Worm (Caenorhabditis elegans): ENCODE measurements around the gene C14A11.9.

C14A11.9 gene

DNA sequence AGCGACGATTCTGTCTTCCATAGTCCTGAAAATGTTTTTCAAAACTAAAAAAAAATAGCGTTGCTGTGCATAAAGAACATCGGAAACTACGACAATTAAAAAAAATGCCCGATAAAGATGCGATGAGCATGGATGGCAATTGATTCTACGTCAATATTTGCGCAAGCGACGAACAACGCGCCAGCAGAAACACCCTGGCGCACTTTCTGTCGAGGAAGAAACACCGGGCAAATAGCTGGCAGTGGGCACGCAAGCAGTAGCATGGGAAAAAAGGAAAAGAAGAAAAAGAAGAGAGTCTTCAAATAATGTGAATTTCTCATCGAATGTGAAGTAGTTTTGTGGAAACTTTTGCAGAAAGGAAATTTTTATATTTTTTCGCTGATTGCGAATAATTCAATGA is at the start of gene C14A11.9:
TSS of gene C14A11.9 (minus strand) at position 27 of the 400 bp plus-strand sequence.
- TF ChIP-seq F22D6.2 (tag; optimal IDR thresholded peaks at IDR 0.05) (peak; percentile 69), hmg-1.2 (GFP tag; IDR thresholded peaks at IDR 0.05) (no peak; the same call in none of the 2 replicates), ceh-91 (GFP tag; IDR thresholded peaks at IDR 0.05) (no peak), ceh-100 (GFP tag; IDR thresholded peaks at IDR 0.05) (0 out of 2 replicates have a peak, but pooled peaks have one; percentile 33), fkh-3 (tag; optimal IDR thresholded peaks at IDR 0.05) (no peak), ztf-18 (tag; optimal IDR thresholded peaks at IDR 0.05) (peak; percentile 99), ceh-27 (GFP tag; optimal IDR thresholded peaks at IDR 0.05) (peak; percentile 84), Y79H2A.3 (GFP tag; conservative IDR thresholded peaks at IDR 0.05) (no peak), F49E8.2 (tag; optimal IDR thresholded peaks at IDR 0.05; ENCODE audit: insufficient read depth) (no peak), ztf-26 (tag; optimal IDR thresholded peaks at IDR 0.05) (peak; percentile 85), C06A6.2 (GFP tag; conservative IDR thresholded peaks at IDR 0.05) (peak; percentile 81), snpc-3.4 (tag; optimal IDR thresholded peaks at IDR 0.05) (peak; percentile 12), nhr-80 (tag; optimal IDR thresholded peaks at IDR 0.05) (peak; percentile 90), lin-40 (tag; optimal IDR thresholded peaks at IDR 0.05) (peak; percentile 97), nhr-179 (tag; optimal IDR thresholded peaks at IDR 0.05) (no peak), aptf-3 (GFP tag; IDR thresholded peaks at IDR 0.05) (no peak), hlh-12 (tag; optimal IDR thresholded peaks at IDR 0.05) (no peak), lin-35 (GFP tag; optimal IDR thresholded peaks at IDR 0.05) (peak in 1 of 3 experiments; percentile 88), egl-44 (GFP tag; IDR thresholded peaks at IDR 0.05) (peak; percentile 71; the same call in 1 of the 2 replicates), mcd-1 (GFP tag; IDR thresholded peaks at IDR 0.05) (peak; percentile 80), ztf-22 (GFP tag; optimal IDR thresholded peaks at IDR 0.05) (peak; percentile 53), attf-5 (GFP tag; optimal IDR thresholded peaks at IDR 0.05) (peak; percentile 87), let-526 (GFP tag; IDR thresholded peaks at IDR 0.05) (no peak), Y67H2A.10 (GFP tag; conservative IDR thresholded peaks at IDR 0.05) (0 out of 2 replicates have a peak, but pooled peaks have one; percentile 14), ZK185.1 (tag; optimal IDR thresholded peaks at IDR 0.05; ENCODE audit: poor library complexity, severe bottlenecking) (peak; percentile 86), snpc-4 (GFP tag; optimal IDR thresholded peaks at IDR 0.05) (no peak), snpc-4 (tag; optimal IDR thresholded peaks at IDR 0.05) (peak in 3 of 4 experiments; percentile 45 to 67 (median 66)), Y53G8AR.9 (GFP tag; conservative IDR thresholded peaks at IDR 0.05) (0 out of 2 replicates have a peak, but pooled peaks have one; percentile 53), snpc-1.1 (tag; optimal IDR thresholded peaks at IDR 0.05; ENCODE audit: insufficient read depth) (no peak), egrh-3 (GFP tag; IDR thresholded peaks at IDR 0.05) (0 out of 2 replicates have a peak, but pooled peaks have one; percentile 24), pbrm-1 (GFP tag; IDR thresholded peaks at IDR 0.05) (peak; percentile 79), him-1 (tag; optimal IDR thresholded peaks at IDR 0.05) (no peak), rcor-1 (GFP tag; IDR thresholded peaks at IDR 0.05) (peak; percentile 63), F23B12.7 (tag; optimal IDR thresholded peaks at IDR 0.05; ENCODE audit: insufficient read depth) (peak; percentile 22), dpl-1 (GFP tag; optimal IDR thresholded peaks at IDR 0.05) (peak; percentile 3), atf-7 (tag; optimal IDR thresholded peaks at IDR 0.05) (peak; percentile 81), cebp-1 (GFP tag; IDR thresholded peaks at IDR 0.05) (no peak), cebp-1 (tag; optimal IDR thresholded peaks at IDR 0.05) (peak; percentile 90), tlf-1 (GFP tag; optimal IDR thresholded peaks at IDR 0.05) (peak; percentile 55), K12H6.12 (tag; optimal IDR thresholded peaks at IDR 0.05) (peak; percentile 74), cebp-2 (GFP tag; IDR thresholded peaks at IDR 0.05) (0 out of 2 replicates have a peak, but pooled peaks have one; percentile 35), Y95B8A.8 (GFP tag; IDR thresholded peaks at IDR 0.05) (no peak), ccch-3 (GFP tag; optimal IDR thresholded peaks at IDR 0.05) (no peak), sptf-2 (GFP tag; optimal IDR thresholded peaks at IDR 0.05) (peak; percentile 14), gei-17 (GFP tag; optimal IDR thresholded peaks at IDR 0.05) (peak; percentile 87), ama-1 (optimal IDR thresholded peaks at IDR 0.05) (no peak), ama-1 (GFP tag; optimal IDR thresholded peaks at IDR 0.05) (no peak), lir-1 (GFP tag; conservative IDR thresholded peaks at IDR 0.05) (peak; percentile 41; the same call in 1 of the 2 replicates)

All from whole organism, young adult.